Fruit fly (Drosophila melanogaster): ENCODE measurements around the gene yps.

Gene yps

DNA sequence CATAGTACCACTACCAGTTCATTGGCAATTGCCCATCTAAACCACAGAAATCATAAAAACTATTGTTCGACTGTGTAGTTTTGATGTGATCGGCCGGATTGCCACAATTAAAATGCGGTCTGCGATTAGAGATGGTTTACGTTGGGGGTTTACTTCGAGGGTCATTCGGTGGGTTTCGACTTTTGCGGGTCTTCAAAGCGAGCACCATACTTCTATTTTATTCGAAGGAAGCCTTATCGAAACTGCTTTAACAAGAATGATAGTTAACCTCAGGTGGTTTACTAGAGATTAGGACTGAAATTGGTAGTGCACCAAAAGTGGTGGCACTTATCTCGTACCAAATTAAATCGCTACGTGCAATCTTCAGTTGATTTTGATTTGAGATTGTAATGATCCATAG is 47.0 kb downstream of the yps start:
- TF ChIP-seq h (optimal IDR thresholded peaks at IDR 0.05) (no peak), Myc (optimal IDR thresholded peaks at IDR 0.05) (no peak), psq (optimal IDR thresholded peaks at IDR 0.05) (no peak), ttk (optimal IDR thresholded peaks at IDR 0.05) (no peak), insv (optimal IDR thresholded peaks at IDR 0.05) (no peak), Sin3A (optimal IDR thresholded peaks at IDR 0.05) (no peak)

DNA sequence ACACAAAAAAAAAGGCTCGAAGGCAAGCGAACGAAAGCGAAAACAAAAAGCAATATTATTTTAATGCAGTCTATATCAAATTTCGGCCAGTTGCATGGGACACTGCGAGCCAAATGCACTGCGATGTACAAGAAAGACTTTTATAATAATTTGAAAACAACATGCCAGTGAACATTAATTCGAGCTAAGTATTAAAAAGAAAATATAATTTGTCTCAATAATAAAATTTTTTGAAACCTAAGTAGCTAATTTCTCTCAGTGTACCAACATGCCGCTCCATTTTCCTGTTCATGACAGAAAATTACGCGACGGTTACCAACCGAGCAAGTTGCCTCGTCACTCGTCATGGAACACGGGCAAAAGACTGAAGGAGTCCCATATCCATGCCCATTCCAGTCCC is 47.6 kb downstream of the yps start:
- no peak for TF ChIP-seq ttk (optimal IDR thresholded peaks at IDR 0.05)
- no peak for TF ChIP-seq Sin3A (optimal IDR thresholded peaks at IDR 0.05)
- no peak for TF ChIP-seq h (optimal IDR thresholded peaks at IDR 0.05)
- TF ChIP-seq insv (optimal IDR thresholded peaks at IDR 0.05): no peak
- TF ChIP-seq psq (optimal IDR thresholded peaks at IDR 0.05): no peak
- no peak for TF ChIP-seq Myc (optimal IDR thresholded peaks at IDR 0.05)

DNA sequence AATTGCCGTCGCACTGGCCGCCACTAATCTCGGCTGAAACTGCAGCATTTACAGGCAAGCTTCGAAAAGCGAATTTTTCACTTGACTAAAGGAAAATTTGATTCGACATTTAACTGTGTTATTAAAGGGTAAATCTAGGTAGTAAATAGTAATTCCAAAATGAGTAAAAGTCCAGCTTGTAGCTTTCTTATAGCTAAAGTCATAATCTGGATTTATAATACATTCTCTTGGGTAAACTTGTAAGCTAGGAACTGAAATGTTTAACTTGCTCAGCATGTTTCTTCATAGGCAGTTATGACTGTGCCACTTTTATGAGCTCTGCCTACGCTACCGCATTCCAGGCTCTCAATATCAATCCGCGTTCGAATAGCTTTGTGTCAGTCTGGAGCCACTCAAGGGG is 48.6 kb downstream of the yps start:
- no peak for TF ChIP-seq h (optimal IDR thresholded peaks at IDR 0.05)

DNA sequence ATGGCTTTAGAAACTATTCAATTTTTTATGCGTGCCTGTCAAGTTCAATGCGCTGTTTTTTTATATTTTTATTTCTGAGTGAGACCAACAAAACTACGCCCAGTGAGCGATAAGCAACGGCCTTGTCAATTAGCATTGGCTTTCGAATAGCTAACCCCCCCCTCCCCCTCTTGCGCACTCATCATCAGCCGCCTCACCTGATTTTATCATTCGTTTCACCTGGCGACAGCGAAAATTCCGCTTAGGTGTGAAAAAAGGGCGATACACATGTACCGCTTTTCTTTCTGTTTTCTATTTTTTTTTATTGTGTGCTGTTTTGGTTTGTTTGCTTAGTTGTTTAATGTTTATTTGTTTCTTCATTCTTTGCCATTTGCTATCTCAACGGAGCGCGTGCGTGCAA is 50.0 kb downstream of the yps start:
- TF ChIP-seq insv (optimal IDR thresholded peaks at IDR 0.05) (no peak), ttk (optimal IDR thresholded peaks at IDR 0.05) (no peak), psq (optimal IDR thresholded peaks at IDR 0.05) (no peak), h (optimal IDR thresholded peaks at IDR 0.05) (no peak), Myc (optimal IDR thresholded peaks at IDR 0.05) (no peak), Sin3A (optimal IDR thresholded peaks at IDR 0.05) (no peak)

DNA sequence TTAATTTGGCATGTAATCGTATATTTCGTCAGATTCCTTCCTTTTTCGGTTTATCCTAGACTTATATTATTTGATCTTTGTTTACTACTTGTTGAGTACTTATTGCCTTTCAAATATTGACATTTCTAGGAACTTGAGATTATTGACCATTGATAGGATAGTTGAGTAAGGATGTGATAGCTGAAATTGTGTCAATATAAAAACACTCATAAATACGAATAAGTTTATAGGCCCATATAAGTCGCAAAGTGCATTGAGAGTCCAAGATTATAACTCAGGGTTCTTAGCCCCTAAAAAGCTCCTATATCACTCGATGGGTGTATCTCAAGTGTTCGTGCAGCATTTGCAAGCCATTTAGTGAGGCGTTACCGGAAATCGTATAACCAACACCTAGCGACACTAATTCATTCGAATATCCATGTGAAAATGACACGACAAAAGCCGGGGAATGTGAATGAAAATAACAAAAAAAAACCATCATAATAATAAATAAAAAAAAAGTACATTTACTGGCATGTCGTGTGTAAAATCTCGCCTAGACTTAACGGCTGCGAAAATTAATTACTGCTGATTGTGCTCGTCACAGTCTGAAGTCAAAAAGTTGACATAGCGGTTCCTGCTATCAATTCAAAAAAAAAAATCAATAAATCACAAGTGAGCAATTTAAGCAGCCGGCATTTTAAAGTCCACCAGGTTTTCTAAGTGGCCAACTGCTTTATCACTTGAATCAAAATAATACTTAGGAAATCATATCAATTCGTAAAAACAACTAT is 50.9 kb downstream of the yps start:
- TF ChIP-seq Myc (optimal IDR thresholded peaks at IDR 0.05) (no peak), h (optimal IDR thresholded peaks at IDR 0.05) (no peak), insv (optimal IDR thresholded peaks at IDR 0.05) (no peak), Sin3A (optimal IDR thresholded peaks at IDR 0.05) (no peak), ttk (optimal IDR thresholded peaks at IDR 0.05) (no peak), psq (optimal IDR thresholded peaks at IDR 0.05) (no peak)

DNA sequence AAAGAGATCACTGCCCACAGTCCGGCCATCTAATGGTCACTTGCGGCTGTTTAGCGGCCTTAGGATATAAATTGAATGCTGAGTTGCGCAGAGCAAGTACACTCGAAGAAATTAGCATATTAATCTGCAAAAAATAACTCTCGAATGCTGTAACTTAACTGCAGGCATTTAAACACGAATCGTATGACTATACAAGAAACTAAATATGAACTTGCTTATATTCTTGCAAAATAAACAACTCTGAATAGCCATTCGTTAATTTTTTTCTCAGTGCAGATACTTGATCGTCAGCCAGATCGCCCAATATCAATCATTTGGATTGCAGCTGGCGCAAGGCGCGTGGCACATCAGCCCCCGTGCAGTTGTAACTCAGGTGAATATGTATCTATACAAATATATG is 51.9 kb downstream of the yps start:
- no peak for TF ChIP-seq h (optimal IDR thresholded peaks at IDR 0.05)
- no peak for TF ChIP-seq Myc (optimal IDR thresholded peaks at IDR 0.05)
- no peak for TF ChIP-seq Sin3A (optimal IDR thresholded peaks at IDR 0.05)
- no peak for TF ChIP-seq psq (optimal IDR thresholded peaks at IDR 0.05)
- no peak for TF ChIP-seq insv (optimal IDR thresholded peaks at IDR 0.05)

DNA sequence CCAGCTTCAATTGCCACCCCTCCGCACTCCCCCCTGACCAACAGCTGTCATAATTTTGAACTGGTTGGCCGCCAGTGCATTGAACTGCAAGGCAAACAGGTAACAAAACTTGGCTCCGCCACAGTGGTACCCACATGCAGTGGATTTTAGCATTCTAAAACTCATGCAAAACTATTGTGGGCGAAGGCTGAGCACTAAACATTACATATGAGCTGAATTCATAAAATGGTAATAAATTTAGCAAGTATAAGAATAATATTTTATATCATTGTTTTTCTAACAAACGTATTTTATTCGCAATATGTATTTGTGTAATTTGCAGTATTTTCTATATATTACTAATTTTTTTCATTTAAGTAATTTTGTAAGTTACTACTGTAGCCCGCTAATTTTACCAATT is 52.6 kb downstream of the yps start:
- TF ChIP-seq Myc (optimal IDR thresholded peaks at IDR 0.05): no peak
- TF ChIP-seq ttk (optimal IDR thresholded peaks at IDR 0.05): no peak
- TF ChIP-seq insv (optimal IDR thresholded peaks at IDR 0.05): no peak
- no peak for TF ChIP-seq h (optimal IDR thresholded peaks at IDR 0.05)
- TF ChIP-seq psq (optimal IDR thresholded peaks at IDR 0.05): no peak
- TF ChIP-seq Sin3A (optimal IDR thresholded peaks at IDR 0.05): no peak
